Fruit fly (Drosophila melanogaster): ENCODE data around the gene CG14073.

The CG14073 gene

DNA sequence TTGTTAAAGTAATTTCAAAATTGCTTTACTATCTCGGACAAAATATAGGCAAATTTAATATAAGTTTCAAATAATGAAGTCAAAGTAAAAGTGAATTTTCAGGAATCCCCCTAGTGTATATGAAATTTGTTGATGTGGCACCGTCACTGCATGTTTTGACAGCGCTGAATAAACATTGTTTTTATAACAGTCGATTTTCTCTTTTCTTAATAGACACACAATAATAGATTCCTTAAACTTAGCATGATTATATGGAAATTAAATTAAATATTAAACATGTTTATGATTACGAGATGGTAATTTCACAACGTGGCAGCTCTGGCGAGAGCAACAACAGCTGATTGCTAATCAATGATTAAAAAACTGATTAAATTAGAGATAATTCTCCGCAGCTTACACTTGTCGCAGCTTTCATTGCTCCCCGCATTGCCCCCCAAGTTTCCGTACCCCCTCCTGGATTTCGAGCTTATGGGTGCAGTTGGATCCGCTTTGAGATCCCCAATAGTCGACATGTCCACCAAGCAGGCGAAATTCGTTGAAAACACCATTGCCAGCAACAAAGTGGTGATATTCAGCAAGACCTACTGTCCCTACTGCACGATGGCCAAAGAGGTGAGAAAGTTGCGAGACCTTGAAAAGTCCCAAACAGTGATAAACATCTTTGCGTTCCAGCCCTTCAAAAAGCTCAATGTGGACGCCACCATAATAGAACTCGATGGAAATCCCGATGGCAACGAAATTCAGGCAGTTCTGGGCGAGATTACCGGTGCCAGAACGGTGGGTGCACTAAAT is 48.8 kb upstream of the CG14073 start, which contains the start of gene Grx1 (continued):
- TF ChIP-seq Dek (tag; optimal IDR thresholded peaks at IDR 0.05) (no peak), CG17359 (tag; optimal IDR thresholded peaks at IDR 0.05) (peak; percentile 8), CG13775 (GFP tag; optimal IDR thresholded peaks at IDR 0.05) (peak; percentile 53), CG2129 (GFP tag; IDR thresholded peaks at IDR 0.05; ENCODE audit: partially characterized antibody) (no peak), slbo (GFP tag; IDR thresholded peaks at IDR 0.05) (peak; percentile 54; the same call in 1 of the 2 replicates), Hr78 (GFP tag; optimal IDR thresholded peaks at IDR 0.05) (no peak), Fer2 (tag; optimal IDR thresholded peaks at IDR 0.05) (no peak), az2 (GFP tag; optimal IDR thresholded peaks at IDR 0.05) (peak; percentile 69), Elba2 (GFP tag; optimal IDR thresholded peaks at IDR 0.05) (no peak), ac (GFP tag; optimal IDR thresholded peaks at IDR 0.05) (no peak), CG12299 (tag; optimal IDR thresholded peaks at IDR 0.05) (no peak), toy (GFP tag; IDR thresholded peaks at IDR 0.05) (no peak), Aef1 (GFP tag; IDR thresholded peaks at IDR 0.05) (no peak), CG17361 (GFP tag; IDR thresholded peaks at IDR 0.05) (peak; percentile 71; the same call in 2 of the 3 replicates), CG5180 (GFP tag; optimal IDR thresholded peaks at IDR 0.05) (peak; percentile 6), Vsx1 (GFP tag; optimal IDR thresholded peaks at IDR 0.05) (peak; percentile 62), CG7357 (GFP tag; IDR thresholded peaks at IDR 0.05) (no peak), CG10654 (GFP tag; optimal IDR thresholded peaks at IDR 0.05) (no peak), CG14965 (GFP tag; optimal IDR thresholded peaks at IDR 0.05; ENCODE audit: borderline replicate concordance) (no peak), nerfin-2 (GFP tag; IDR thresholded peaks at IDR 0.05; ENCODE audit: partially characterized antibody) (no peak), gce (GFP tag; IDR thresholded peaks at IDR 0.05) (no peak), B-H1 (GFP tag; IDR thresholded peaks at IDR 0.05) (no peak), Oaz (GFP tag; IDR thresholded peaks at IDR 0.05) (no peak), CG1233 (GFP tag; optimal IDR thresholded peaks at IDR 0.05) (peak; percentile 38), ap (GFP tag; IDR thresholded peaks at IDR 0.05) (no peak), Atf6 (GFP tag; IDR thresholded peaks at IDR 0.05) (no peak), CG6175 (GFP tag; IDR thresholded peaks at IDR 0.05) (no peak), gsb (GFP tag; IDR thresholded peaks at IDR 0.05) (no peak), Blimp-1 (GFP tag; optimal IDR thresholded peaks at IDR 0.05) (peak; percentile 79), CG10431 (GFP tag; optimal IDR thresholded peaks at IDR 0.05) (no peak), CG17568 (GFP tag; optimal IDR thresholded peaks at IDR 0.05) (peak; percentile 60), HLH3B (GFP tag; IDR thresholded peaks at IDR 0.05) (peak; percentile 19; the same call in 1 of the 2 replicates), CG9932 (GFP tag; IDR thresholded peaks at IDR 0.05) (peak; percentile 46; the same call in 1 of the 2 replicates), CG33557 (GFP tag; optimal IDR thresholded peaks at IDR 0.05) (peak; percentile 17), CG7271 (tag; optimal IDR thresholded peaks at IDR 0.05) (no peak), pzg (GFP tag; optimal IDR thresholded peaks at IDR 0.05) (peak; percentile 42), ab (GFP tag; optimal IDR thresholded peaks at IDR 0.05) (no peak), sim (GFP tag; IDR thresholded peaks at IDR 0.05) (no peak), Asciz (GFP tag; optimal IDR thresholded peaks at IDR 0.05) (peak; percentile 50), CG8281 (tag; optimal IDR thresholded peaks at IDR 0.05) (no peak), Lim3 (GFP tag; IDR thresholded peaks at IDR 0.05) (no peak), Hmx (GFP tag; optimal IDR thresholded peaks at IDR 0.05) (peak; percentile 33), CG4328 (GFP tag; optimal IDR thresholded peaks at IDR 0.05) (peak; percentile 43), CG43689 (GFP tag; IDR thresholded peaks at IDR 0.05) (no peak), ewg (GFP tag; optimal IDR thresholded peaks at IDR 0.05) (no peak), CG12104 (GFP tag; optimal IDR thresholded peaks at IDR 0.05) (no peak), ranshi (GFP tag; IDR thresholded peaks at IDR 0.05) (no peak), CG12155 (GFP tag; optimal IDR thresholded peaks at IDR 0.05) (peak; percentile 54), CG31365 (tag; optimal IDR thresholded peaks at IDR 0.05) (no peak)

All from whole organism, embryonic.